Worm (Caenorhabditis elegans) whole organism, L1 larva: ENCODE results near the gene srd-20.
"Not testable (repeated sequence)": the region's sequence is repeated elsewhere in the genome, so short reads cannot be mapped to it uniquely, and the experiment has no call there.

Source experiments
- C34B4.2 ChIP-seq: sonication (generic microtip); optimal IDR thresholded peaks from 2 replicates; lab custom pipeline; 2017; ENCODE audit warnings: mild to moderate bottlenecking, missing genetic modification characterization, missing compliant biosample characterization
- F16B12.6 ChIP-seq: fragments of 150-350 bp; optimal IDR thresholded peaks from 2 replicates; lab custom pipeline; 2014; ENCODE audit warnings: missing biosample characterization, missing genetic modification characterization
- Y116A8C.19 ChIP-seq: sonication (generic microtip); optimal IDR thresholded peaks from 2 replicates; lab custom pipeline; 2016; ENCODE audit warnings: missing compliant biosample characterization, missing genetic modification characterization, borderline replicate concordance
- aha-1 ChIP-seq: fragments of 150-350 bp; optimal IDR thresholded peaks from 2 replicates; lab custom pipeline; 2014; ENCODE audit warnings: missing biosample characterization, missing genetic modification characterization
- alr-1 ChIP-seq: fragments of 200-800 bp; sonication (Bioruptor generic); optimal IDR thresholded peaks from 2 replicates; lab custom pipeline; 2018; ENCODE audit warnings: borderline replicate concordance, mild to moderate bottlenecking, missing genetic modification characterization, missing compliant biosample characterization
- ceh-63 ChIP-seq: fragments of 200-800 bp; sonication (Bioruptor generic); optimal IDR thresholded peaks from 2 replicates; lab custom pipeline; 2018; ENCODE audit warnings: mild to moderate bottlenecking, missing genetic modification characterization, missing compliant biosample characterization
- ceh-8 ChIP-seq: fragments of 200-800 bp; sonication (Bioruptor generic); optimal IDR thresholded peaks from 2 replicates; lab custom pipeline; 2018; ENCODE audit warnings: mild to moderate bottlenecking, missing genetic modification characterization, moderate library complexity, missing compliant biosample characterization
- ceh-82 ChIP-seq, 3 experiments: fragments of 150-350 bp in 1 of 3; sonication (generic microtip) in 2 of 3; optimal IDR thresholded peaks; 2 replicates each; lab custom pipeline; 2014 to 2017; ENCODE audit warnings: missing biosample characterization in 3 of 3, missing genetic modification characterization in 3 of 3
- ceh-90 ChIP-seq: sonication (generic microtip); optimal IDR thresholded peaks from 2 replicates; lab custom pipeline; 2016; ENCODE audit warnings: missing genetic modification characterization, missing compliant biosample characterization
- ces-1 ChIP-seq: fragments of 150-350 bp; optimal IDR thresholded peaks from 2 replicates; lab custom pipeline; 2014; ENCODE audit warnings: missing biosample characterization, missing genetic modification reagents, missing genetic modification characterization
- dsc-1 ChIP-seq: sonication (generic microtip); optimal IDR thresholded peaks from 2 replicates; lab custom pipeline; 2016; ENCODE audit warnings: mild to moderate bottlenecking, missing genetic modification characterization, missing compliant biosample characterization
- efl-1 ChIP-seq, 4 experiments: fragments of 150-350 bp; optimal IDR thresholded peaks in 3 of 4; peaks in 1 of 4; 1 replicate in 1 of 4; 2 replicates in 3 of 4; lab custom pipeline; 2014; ENCODE audit warnings: missing biosample characterization in 2 of 4, missing genetic modification characterization in 2 of 4, missing genetic modification reagents in 2 of 4
- egl-13 ChIP-seq: sonication (generic microtip); optimal IDR thresholded peaks from 2 replicates; lab custom pipeline; 2016; ENCODE audit warnings: missing genotype, missing genetic modification reagents, missing genetic modification characterization, missing compliant biosample characterization
- egl-27 ChIP-seq, 2 experiments: fragments of 150-350 bp in 1 of 2; sonication (generic microtip); optimal IDR thresholded peaks; 3 replicates each; lab custom pipeline; 2017 to 2018; ENCODE audit warnings: missing biosample characterization in 2 of 2, missing genetic modification characterization in 2 of 2, missing genetic modification reagents in 2 of 2
- fkh-10 ChIP-seq: sonication (generic microtip); optimal IDR thresholded peaks from 2 replicates; lab custom pipeline; 2017; ENCODE audit warnings: missing biosample characterization, missing genetic modification reagents, missing genetic modification characterization
- fkh-4 ChIP-seq: sonication (generic microtip); optimal IDR thresholded peaks from 2 replicates; lab custom pipeline; 2016; ENCODE audit warnings: missing compliant biosample characterization, missing genetic modification characterization, borderline replicate concordance
- fkh-8 ChIP-seq: sonication (generic microtip); optimal IDR thresholded peaks from 2 replicates; lab custom pipeline; 2016; ENCODE audit warnings: mild to moderate bottlenecking, missing genetic modification characterization, missing compliant biosample characterization
- hlh-4 ChIP-seq: sonication (generic microtip); optimal IDR thresholded peaks from 2 replicates; lab custom pipeline; 2016; ENCODE audit warnings: mild to moderate bottlenecking, missing genetic modification characterization, missing compliant biosample characterization
- irx-1 ChIP-seq: sonication (generic microtip); optimal IDR thresholded peaks from 2 replicates; lab custom pipeline; 2016; ENCODE audit warnings: missing genetic modification characterization, missing compliant biosample characterization
- isw-1 ChIP-seq: fragments of 200-800 bp; sonication (Bioruptor generic); IDR thresholded peaks from 2 replicates; pipeline ENCODE4 v1.3.6; 2022; ENCODE audit warnings: missing genetic modification characterization, missing compliant biosample characterization
- jun-1 ChIP-seq: fragments of 150-350 bp; optimal IDR thresholded peaks from 2 replicates; lab custom pipeline; 2014; ENCODE audit warnings: missing biosample characterization, missing genetic modification reagents, missing genetic modification characterization
- mab-9 ChIP-seq: fragments of 200-800 bp; sonication (Bioruptor generic); IDR thresholded peaks from 2 replicates; pipeline ENCODE4 v1.3.6; 2022; ENCODE audit warnings: missing genetic modification reagents, missing genetic modification characterization, missing compliant biosample characterization
- mep-1 ChIP-seq: fragments of 150-350 bp; optimal IDR thresholded peaks from 2 replicates; lab custom pipeline; 2014; ENCODE audit warnings: missing biosample characterization, missing genetic modification characterization
- nhr-11 ChIP-seq: fragments of 150-350 bp; optimal IDR thresholded peaks from 2 replicates; lab custom pipeline; 2014; ENCODE audit warnings: missing biosample characterization, missing genetic modification characterization
- nhr-237 ChIP-seq: fragments of 150-350 bp; optimal IDR thresholded peaks from 2 replicates; lab custom pipeline; 2014; ENCODE audit warnings: missing biosample characterization, missing genetic modification characterization
- nhr-71 ChIP-seq: sonication (generic microtip); optimal IDR thresholded peaks from 2 replicates; lab custom pipeline; 2016; ENCODE audit warnings: mild to moderate bottlenecking, missing genetic modification characterization, moderate library complexity, missing compliant biosample characterization
- nhr-76 ChIP-seq: sonication (generic microtip); optimal IDR thresholded peaks from 2 replicates; lab custom pipeline; 2017; ENCODE audit warnings: missing biosample characterization, missing genetic modification characterization
- pag-3 ChIP-seq: sonication (generic microtip); optimal IDR thresholded peaks from 2 replicates; lab custom pipeline; 2017; ENCODE audit warnings: missing genetic modification characterization, mild to moderate bottlenecking, missing compliant biosample characterization, antibody characterized with exemption, borderline replicate concordance; ENCODE audit not compliant: insufficient read depth
- pqm-1 ChIP-seq: sonication (generic microtip); optimal IDR thresholded peaks from 3 replicates; lab custom pipeline; 2017; ENCODE audit warnings: missing biosample characterization, missing genetic modification characterization
- rnt-1 ChIP-seq: sonication (generic microtip); optimal IDR thresholded peaks from 2 replicates; lab custom pipeline; 2016; ENCODE audit warnings: mild to moderate bottlenecking, missing genetic modification characterization, moderate library complexity, missing compliant biosample characterization
- skn-1 ChIP-seq: fragments of 150-350 bp; optimal IDR thresholded peaks from 2 replicates; lab custom pipeline; 2014; ENCODE audit warnings: missing biosample characterization, missing genetic modification characterization
- snu-23 ChIP-seq: sonication (generic microtip); optimal IDR thresholded peaks from 2 replicates; lab custom pipeline; 2016; ENCODE audit warnings: missing genetic modification characterization, missing compliant biosample characterization
- sox-4 ChIP-seq: sonication (generic microtip); optimal IDR thresholded peaks from 2 replicates; lab custom pipeline; 2016; ENCODE audit warnings: missing genetic modification characterization, missing compliant biosample characterization
- sup-37 ChIP-seq: fragments of 200-800 bp; sonication (Bioruptor generic); optimal IDR thresholded peaks from 2 replicates; lab custom pipeline; 2018; ENCODE audit warnings: mild to moderate bottlenecking, missing genetic modification characterization, missing compliant biosample characterization
- tlp-1 ChIP-seq: fragments of 150-350 bp; optimal IDR thresholded peaks from 2 replicates; lab custom pipeline; 2014; ENCODE audit warnings: missing biosample characterization, missing genetic modification characterization
- unc-130 ChIP-seq: fragments of 150-350 bp; optimal IDR thresholded peaks from 2 replicates; lab custom pipeline; 2017; ENCODE audit warnings: missing biosample characterization, missing genetic modification characterization, inconsistent platforms
- unc-30 ChIP-seq: sonication (generic microtip); optimal IDR thresholded peaks from 2 replicates; lab custom pipeline; 2017; ENCODE audit warnings: missing biosample characterization, missing genetic modification characterization
- unc-62 ChIP-seq: fragments of 150-350 bp; optimal IDR thresholded peaks from 2 replicates; lab custom pipeline; 2014; ENCODE audit warnings: missing biosample characterization, missing genetic modification reagents, missing genetic modification characterization
- unc-98 ChIP-seq: fragments of 200-800 bp; sonication (Bioruptor generic); IDR thresholded peaks from 2 replicates; pipeline ENCODE4 v1.3.6; 2022; ENCODE audit warnings: missing genetic modification characterization, missing compliant biosample characterization
- vab-15 ChIP-seq: sonication (generic microtip); optimal IDR thresholded peaks from 2 replicates; lab custom pipeline; 2017; ENCODE audit warnings: missing genotype, mild to moderate bottlenecking, missing genetic modification characterization, missing compliant biosample characterization
- xbp-1 ChIP-seq: sonication (generic microtip); optimal IDR thresholded peaks from 2 replicates; lab custom pipeline; 2016; ENCODE audit warnings: missing genetic modification characterization, missing compliant biosample characterization
- zag-1 ChIP-seq: fragments of 150-350 bp; optimal IDR thresholded peaks from 2 replicates; lab custom pipeline; 2014; ENCODE audit warnings: missing biosample characterization, missing genetic modification characterization
- ztf-11 ChIP-seq, 2 experiments: sonication (generic microtip); optimal IDR thresholded peaks; 2 replicates each; lab custom pipeline; 2016 to 2017; ENCODE audit warnings: missing genetic modification characterization in 2 of 2, missing biosample characterization in 1 of 2, missing compliant biosample characterization in 1 of 2

The srd-20 gene

ce11 chrV:6034714-6035113 is 20.7 kb upstream of the srd-20 start, which contains the start of gene dhs-17:
TSS of gene dhs-17 (minus strand) at chrV:6034814.
- no peak for TF ChIP-seq sox-4 (tag; lab: Kevin White, UChicago)
- TF ChIP-seq mab-9, result no peak
- TF ChIP-seq ces-1 (GFP tag; lab: Kevin White, UChicago), result no peak
- no peak for TF ChIP-seq sup-37 (GFP tag; lab: Kevin White, UChicago)
- TF ChIP-seq xbp-1 (tag; lab: Kevin White, UChicago), result no peak
- no peak for TF ChIP-seq fkh-8 (tag; lab: Kevin White, UChicago)
- no peak for TF ChIP-seq ceh-63
- no peak for TF ChIP-seq egl-27 (tag; optimal IDR thresholded peaks at IDR 0.05; lab: Kevin White, UChicago)
- no peak for TF ChIP-seq rnt-1 (tag; lab: Kevin White, UChicago)
- TF ChIP-seq alr-1 (tag; lab: Kevin White, UChicago), result no peak
- TF ChIP-seq skn-1 (tag; lab: Kevin White, UChicago), result no peak
- TF ChIP-seq unc-30 (tag; lab: Kevin White, UChicago), result no peak
- no peak for TF ChIP-seq nhr-237 (tag; lab: Kevin White, UChicago)
- TF ChIP-seq F16B12.6 (tag; lab: Kevin White, UChicago), result no peak
- no peak for TF ChIP-seq zag-1 (tag; lab: Kevin White, UChicago)
- TF ChIP-seq unc-130 (tag; lab: Kevin White, UChicago), result no peak
- no peak for TF ChIP-seq ceh-82 (tag; optimal IDR thresholded peaks at IDR 0.05; lab: Kevin White, UChicago)

- TF ChIP-seq nhr-237 (tag; lab: Kevin White, UChicago) (no peak), C34B4.2 (tag; lab: Kevin White, UChicago) (no peak), snu-23 (no peak), fkh-8 (tag; lab: Kevin White, UChicago) (no peak), nhr-11 (tag; lab: Kevin White, UChicago) (no peak), isw-1 (GFP tag; lab: Robert Waterston, UW) (no peak), mep-1 (tag; lab: Kevin White, UChicago) (no peak), efl-1 (optimal IDR thresholded peaks at IDR 0.05; lab: Kevin White, UChicago) (no peak), efl-1 (GFP tag; optimal IDR thresholded peaks at IDR 0.05 in 1 of 2; lab: Kevin White, UChicago) (no peak), pag-3 (no peak), hlh-4 (no peak), fkh-10 (GFP tag; lab: Kevin White, UChicago) (no peak), unc-62 (GFP tag; lab: Kevin White, UChicago) (no peak), skn-1 (tag; lab: Kevin White, UChicago) (no peak), Y116A8C.19 (tag; lab: Kevin White, UChicago) (no peak), ceh-90 (tag; lab: Kevin White, UChicago) (no peak), pqm-1 (no peak), jun-1 (tag; lab: Kevin White, UChicago) (no peak), vab-15 (tag; lab: Kevin White, UChicago) (no peak), ztf-11 (tag; optimal IDR thresholded peaks at IDR 0.05; lab: Kevin White, UChicago) (no peak), unc-98 (GFP tag; lab: Robert Waterston, UW) (no peak)
These were observed 18.8 kb upstream of the srd-20 start for ce11 chrV:6036547-6036946.

- TF ChIP-seq mab-9; unc-130 (tag; lab: Kevin White, UChicago); aha-1 (tag; lab: Kevin White, UChicago): not testable (repeated sequence)
- TF ChIP-seq, all 84 proteins: peak for 0; not testable (repeated sequence) for 84
These were observed 16.8 kb upstream of the srd-20 start, which contains the start of gene F29G9.1 for ce11 chrV:6038405-6039151. TSS of gene F29G9.1 (plus strand) at chrV:6039101.

ce11 chrV:6041375-6041774 is 14.0 kb upstream of the srd-20 start, which contains the start of gene R01B10.2:
TSS of gene R01B10.2 (minus strand) at chrV:6041475.
- TF ChIP-seq irx-1 (tag; lab: Kevin White, UChicago) (no peak), F16B12.6 (tag; lab: Kevin White, UChicago) (no peak), mab-9 (no peak), nhr-71 (tag; lab: Kevin White, UChicago) (no peak), egl-13 (no peak), dsc-1 (tag; lab: Kevin White, UChicago) (no peak), tlp-1 (tag; lab: Kevin White, UChicago) (no peak), ceh-8 (GFP tag; lab: Kevin White, UChicago) (no peak), nhr-76 (tag; lab: Kevin White, UChicago) (no peak), fkh-4 (tag; lab: Kevin White, UChicago) (no peak)
